Fruit fly (Drosophila melanogaster): ENCODE results near the gene ppk21.

The ppk21 gene

DNA sequence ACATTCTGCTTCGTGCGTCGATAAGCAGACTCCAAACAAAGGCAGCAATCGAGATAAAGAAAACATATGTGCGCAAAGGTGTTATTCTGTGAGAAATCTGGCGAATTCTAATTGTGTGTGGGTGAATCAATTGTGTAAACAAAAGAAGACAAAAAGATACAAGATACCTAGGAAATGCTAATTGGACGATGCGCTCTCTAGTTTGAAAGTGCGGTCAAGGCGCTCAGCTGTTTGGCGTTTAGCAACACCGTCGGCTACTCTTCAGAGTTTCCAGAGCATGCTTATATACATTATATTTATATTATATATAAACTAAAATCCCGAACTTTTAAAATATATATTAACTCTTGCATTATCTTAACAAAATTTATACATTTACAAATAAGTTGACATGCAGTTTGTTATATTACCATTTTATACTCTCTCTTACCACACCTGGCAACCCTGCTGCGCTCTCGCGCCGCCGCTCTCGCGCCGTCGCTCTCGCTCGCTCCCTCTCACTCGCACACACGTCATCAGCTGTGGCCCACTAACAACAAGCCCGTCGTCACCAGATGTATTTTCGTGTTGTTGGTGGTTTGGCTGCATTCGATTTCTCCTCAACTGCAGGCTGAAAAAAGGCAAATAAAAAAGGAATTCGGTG is 45.9 kb upstream of the ppk21 start, which contains the start of gene CG1907 (continued):
- peak; percentile 13 for TF ChIP-seq Dif (GFP tag; optimal IDR thresholded peaks at IDR 0.05; ENCODE audit: partially characterized antibody)
- TF ChIP-seq h (GFP tag; optimal IDR thresholded peaks at IDR 0.05), result peak; percentile 97
- TF ChIP-seq sage (GFP tag; optimal IDR thresholded peaks at IDR 0.05), result peak; percentile 94
- peak; percentile 94 for TF ChIP-seq Rel (GFP tag; optimal IDR thresholded peaks at IDR 0.05)
- TF ChIP-seq Rel (tag; optimal IDR thresholded peaks at IDR 0.05), result peak; percentile 88
- TF ChIP-seq dsf (GFP tag; optimal IDR thresholded peaks at IDR 0.05; ENCODE audit: borderline replicate concordance), result peak; percentile 57
- TF ChIP-seq tai (GFP tag; optimal IDR thresholded peaks at IDR 0.05), result peak; percentile 76
- peak; percentile 72 for TF ChIP-seq woc (GFP tag; optimal IDR thresholded peaks at IDR 0.05)
- peak; percentile 98 for TF ChIP-seq CG9705 (GFP tag; optimal IDR thresholded peaks at IDR 0.05)
- peak; percentile 95 for TF ChIP-seq psq (GFP tag; optimal IDR thresholded peaks at IDR 0.05)

DNA sequence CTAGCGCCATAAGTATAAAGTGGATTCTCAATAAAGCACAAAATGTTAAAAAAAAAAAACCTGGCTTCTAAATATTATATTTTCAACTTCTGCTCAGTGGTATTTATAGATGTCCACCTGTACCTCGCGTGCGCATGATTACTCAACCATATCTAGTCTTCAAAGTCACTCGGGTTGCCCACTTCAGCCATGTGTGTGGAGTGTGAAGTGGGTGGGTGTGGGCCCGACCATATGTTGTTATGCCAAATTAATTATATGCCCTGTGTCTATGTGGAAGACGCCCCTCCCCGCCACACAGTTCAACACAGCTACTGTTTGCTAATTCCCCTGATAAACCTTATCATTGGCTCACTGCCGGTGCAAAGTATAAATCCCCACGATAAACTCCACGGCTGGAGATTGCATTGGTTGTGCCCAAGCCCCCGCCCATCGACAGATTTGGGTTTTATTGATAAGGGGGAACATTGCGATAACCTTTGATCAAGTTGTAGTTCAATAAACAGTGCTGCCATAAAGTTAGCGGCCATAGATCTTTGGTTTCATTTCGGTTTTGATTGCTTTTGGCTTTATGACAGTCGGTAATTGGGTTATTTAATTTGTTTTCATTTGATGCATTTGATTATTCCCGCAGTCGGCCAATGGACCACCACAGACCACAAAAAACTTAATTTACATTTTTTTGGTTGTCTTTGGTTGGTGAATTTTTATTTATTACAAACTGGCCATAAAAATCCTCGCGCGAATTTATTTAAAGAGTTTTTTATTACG is 43.7 kb upstream of the ppk21 start:
- TF ChIP-seq Hnf4 (GFP tag; optimal IDR thresholded peaks at IDR 0.05), result peak; percentile 49
- TF ChIP-seq CG9705 (GFP tag; optimal IDR thresholded peaks at IDR 0.05), result no peak
- no peak for TF ChIP-seq woc (GFP tag; optimal IDR thresholded peaks at IDR 0.05)
- peak; percentile 29 for TF ChIP-seq Hr83 (GFP tag; optimal IDR thresholded peaks at IDR 0.05; ENCODE audit: poor library complexity, severe bottlenecking)
- TF ChIP-seq dl (GFP tag; optimal IDR thresholded peaks at IDR 0.05; ENCODE audit: insufficient read depth in 1 of 2, partially characterized antibody in 2 of 2), result no peak
- TF ChIP-seq lola (GFP tag; optimal IDR thresholded peaks at IDR 0.05), result no peak
- peak; percentile 24 for TF ChIP-seq h (GFP tag; optimal IDR thresholded peaks at IDR 0.05)
- no peak for TF ChIP-seq Rel (GFP tag; optimal IDR thresholded peaks at IDR 0.05)
- TF ChIP-seq Rel (tag; optimal IDR thresholded peaks at IDR 0.05), result peak; percentile 52
- TF ChIP-seq jim (GFP tag; optimal IDR thresholded peaks at IDR 0.05), result no peak
- TF ChIP-seq CG32264 (GFP tag; optimal IDR thresholded peaks at IDR 0.05), result no peak
- no peak for TF ChIP-seq GATAd (GFP tag; optimal IDR thresholded peaks at IDR 0.05)
- TF ChIP-seq Dif (GFP tag; optimal IDR thresholded peaks at IDR 0.05; ENCODE audit: partially characterized antibody), result no peak
- peak; percentile 11 for TF ChIP-seq br (GFP tag; optimal IDR thresholded peaks at IDR 0.05)
- no peak for TF ChIP-seq brk (GFP tag; optimal IDR thresholded peaks at IDR 0.05)
- TF ChIP-seq rgr (GFP tag; optimal IDR thresholded peaks at IDR 0.05), result peak; percentile 0
- no peak for TF ChIP-seq ey (GFP tag; optimal IDR thresholded peaks at IDR 0.05)
- no peak for TF ChIP-seq fru (GFP tag; optimal IDR thresholded peaks at IDR 0.05)
- no peak for TF ChIP-seq N (GFP tag; optimal IDR thresholded peaks at IDR 0.05)
- TF ChIP-seq dsf (GFP tag; optimal IDR thresholded peaks at IDR 0.05; ENCODE audit: borderline replicate concordance), result no peak
- no peak for TF ChIP-seq dmrt93B (GFP tag; optimal IDR thresholded peaks at IDR 0.05)
- TF ChIP-seq Dfd (GFP tag; optimal IDR thresholded peaks at IDR 0.05), result no peak
- TF ChIP-seq sage (GFP tag; optimal IDR thresholded peaks at IDR 0.05), result no peak
- TF ChIP-seq usp (GFP tag; optimal IDR thresholded peaks at IDR 0.05), result no peak
- no peak for TF ChIP-seq psq (GFP tag; optimal IDR thresholded peaks at IDR 0.05)

DNA sequence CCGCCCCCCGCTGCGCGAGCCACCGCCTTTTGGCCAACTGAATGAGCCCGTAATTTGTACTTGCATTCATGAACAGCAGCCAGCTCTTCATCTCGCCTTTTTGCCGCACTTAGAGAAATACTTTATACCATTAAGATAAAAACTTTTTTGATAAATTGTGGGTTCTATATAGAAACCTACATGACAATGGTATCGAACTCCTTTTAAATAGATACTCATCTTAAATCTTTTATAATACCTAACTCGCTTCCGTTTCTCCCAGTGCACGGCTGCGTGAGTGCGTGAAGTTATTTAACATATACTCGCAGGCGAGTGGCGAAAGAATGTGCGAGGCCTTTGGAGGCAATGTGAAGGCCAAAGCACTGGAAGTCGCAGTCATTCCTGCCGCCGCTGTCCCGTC is 38.7 kb upstream of the ppk21 start:
- TF ChIP-seq Dif (GFP tag; optimal IDR thresholded peaks at IDR 0.05; ENCODE audit: partially characterized antibody), result no peak
- TF ChIP-seq Rel (GFP tag; optimal IDR thresholded peaks at IDR 0.05), result no peak
- no peak for TF ChIP-seq Rel (tag; optimal IDR thresholded peaks at IDR 0.05)
- no peak for TF ChIP-seq dmrt93B (GFP tag; optimal IDR thresholded peaks at IDR 0.05)
- TF ChIP-seq OdsH (GFP tag; optimal IDR thresholded peaks at IDR 0.05), result peak; percentile 7
- no peak for TF ChIP-seq Abd-B (GFP tag; optimal IDR thresholded peaks at IDR 0.05)
- TF ChIP-seq foxo (GFP tag; optimal IDR thresholded peaks at IDR 0.05), result peak in 1 of 2 experiments; percentile 44
- TF ChIP-seq sage (GFP tag; optimal IDR thresholded peaks at IDR 0.05), result no peak
- no peak for TF ChIP-seq tai (GFP tag; optimal IDR thresholded peaks at IDR 0.05)
- TF ChIP-seq HLH106 (tag; optimal IDR thresholded peaks at IDR 0.05), result no peak
- TF ChIP-seq N (GFP tag; optimal IDR thresholded peaks at IDR 0.05), result no peak
- peak; percentile 24 for TF ChIP-seq ey (GFP tag; optimal IDR thresholded peaks at IDR 0.05)
- TF ChIP-seq Vsx2 (GFP tag; optimal IDR thresholded peaks at IDR 0.05; ENCODE audit: partially characterized antibody), result no peak
- TF ChIP-seq lola (GFP tag; optimal IDR thresholded peaks at IDR 0.05), result no peak
- no peak for TF ChIP-seq Hnf4 (GFP tag; optimal IDR thresholded peaks at IDR 0.05)
- no peak for TF ChIP-seq pan (optimal IDR thresholded peaks at IDR 0.05)
- no peak for TF ChIP-seq Myc (optimal IDR thresholded peaks at IDR 0.05)
- peak; percentile 23 for TF ChIP-seq fru (GFP tag; optimal IDR thresholded peaks at IDR 0.05)
- TF ChIP-seq Mio (GFP tag; optimal IDR thresholded peaks at IDR 0.05), result no peak
- peak; percentile 6 for TF ChIP-seq rgr (GFP tag; optimal IDR thresholded peaks at IDR 0.05)
- TF ChIP-seq dl (GFP tag; optimal IDR thresholded peaks at IDR 0.05; ENCODE audit: insufficient read depth in 1 of 2, partially characterized antibody in 2 of 2), result no peak
- TF ChIP-seq psq (GFP tag; optimal IDR thresholded peaks at IDR 0.05), result no peak
- TF ChIP-seq sv (GFP tag; optimal IDR thresholded peaks at IDR 0.05), result no peak
- peak; percentile 16 for TF ChIP-seq h (GFP tag; optimal IDR thresholded peaks at IDR 0.05)

All from whole organism, wandering third instar larva.